Fruit fly (Drosophila melanogaster) whole organism: Measurements from ENCODE around the gene CG18135.

Experiments used
- CG8478 ChIP-seq: fragments of >200 bp; optimal IDR thresholded peaks from 2 replicates; lab custom pipeline; 2018; ENCODE audit warnings: inconsistent platforms
- Dll ChIP-seq: fragments of >200 bp; optimal IDR thresholded peaks from 2 replicates; lab custom pipeline; 2017
- EcR ChIP-seq, 2 experiments: fragments of >200 bp; optimal IDR thresholded peaks; 2 replicates each; lab custom pipeline; 2017; ENCODE audit warnings: missing biosample characterization in 2 of 2, missing genetic modification characterization in 2 of 2, missing genetic modification reagents in 2 of 2
- pan ChIP-seq: fragments of >200 bp; optimal IDR thresholded peaks from 2 replicates; lab custom pipeline; 2017
- psq ChIP-seq: fragments of >200 bp; optimal IDR thresholded peaks from 2 replicates; lab custom pipeline; 2017
- usp ChIP-seq: fragments of >200 bp; optimal IDR thresholded peaks from 2 replicates; lab custom pipeline; 2017; ENCODE audit warnings: missing biosample characterization, missing genetic modification characterization, mixed read lengths

- TF ChIP-seq CG8478 (lab: Kevin White, UChicago) (no peak), psq (no peak), usp (GFP tag; lab: Kevin White, UChicago) (no peak), Dll (lab: Kevin White, UChicago) (no peak), pan (lab: Kevin White, UChicago) (peak; percentile 70), EcR (GFP tag; optimal IDR thresholded peaks at IDR 0.05; lab: Kevin White, UChicago) (no peak)
These were observed 47.4 kb upstream of the CG18135 start, which contains the start of gene nkd for dm6 chr3L:19045299-19046025.
